Worm (Caenorhabditis elegans): ENCODE results near the gene attf-5.

DNA sequence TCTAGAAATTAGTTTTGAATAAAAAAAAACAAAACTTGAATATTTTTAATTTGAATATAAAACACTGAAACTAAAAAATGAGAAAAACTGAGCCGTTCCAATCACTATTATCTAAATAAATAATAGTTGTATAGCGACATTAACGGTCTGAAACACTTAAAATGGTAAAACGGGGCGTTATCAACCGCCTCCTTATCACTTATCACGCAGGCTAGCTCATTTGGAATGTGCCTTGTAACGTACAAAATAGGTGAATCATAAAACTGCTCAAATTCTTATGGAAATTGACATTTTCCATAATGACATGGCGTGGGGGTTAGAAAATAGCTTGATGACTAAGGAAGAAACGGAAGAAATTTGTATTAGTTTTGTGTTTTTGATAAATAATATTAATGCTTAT, 27.8 kb downstream of the attf-5 start, which contains the start of gene ifd-2:
- TF ChIP-seq W03F9.2 (tag; optimal IDR thresholded peaks at IDR 0.05) (no peak), dao-5 (tag; optimal IDR thresholded peaks at IDR 0.05) (no peak), him-1 (tag; optimal IDR thresholded peaks at IDR 0.05) (no peak)
